Fruit fly (Drosophila melanogaster) S2 (cell line): ENCODE data around the gene CG10516.

Source experiments
- CG8478 ChIP-seq: fragments of >200 bp; optimal IDR thresholded peaks from 2 replicates; lab custom pipeline; 2018
- CTCF ChIP-seq, 2 experiments: fragments of >200 bp; optimal IDR thresholded peaks; 2 replicates each; lab custom pipeline; 2018

DNA sequence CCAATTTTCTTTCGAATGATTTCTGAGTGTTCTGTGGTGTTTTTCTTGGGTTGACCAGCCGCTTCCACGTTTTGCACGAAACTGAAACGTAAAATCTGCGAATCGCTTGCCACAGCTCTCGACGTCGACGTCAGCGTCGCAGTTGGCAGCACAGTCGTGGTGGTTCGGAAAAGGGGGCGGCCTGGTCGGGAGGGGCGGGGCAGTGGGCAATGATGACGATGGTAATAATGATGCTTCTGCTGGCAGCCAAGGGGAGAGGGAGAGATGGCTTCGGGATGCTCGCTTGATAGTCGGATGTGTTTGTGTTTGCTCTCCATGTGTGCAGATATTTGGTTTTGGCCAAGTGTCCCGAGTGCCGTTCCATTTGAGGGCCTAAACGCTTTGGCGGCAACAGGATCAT, 15.1 kb upstream of the CG10516 start:
- TF ChIP-seq CTCF (optimal IDR thresholded peaks at IDR 0.05; lab: Kevin White, UChicago): no peak
- no peak for TF ChIP-seq CG8478 (lab: Kevin White, UChicago)
